Fruit fly (Drosophila melanogaster) whole organism, pupa: ENCODE data around the gene CG10621.
A peak's percentile ranks its signal among the peaks of the same experiment; 100 is the strongest.

ENCODE experiments used
- CG10348 ChIP-seq: fragments of 200-800 bp; sonication (Bioruptor generic); IDR thresholded peaks from 2 replicates; pipeline ENCODE4 v1.3.6; 2022; ENCODE audit warnings: missing biosample characterization, missing genetic modification characterization
- CG12605 ChIP-seq: fragments of 200-800 bp; sonication (Bioruptor generic); IDR thresholded peaks from 2 replicates; pipeline ENCODE4 v1.3.6; 2022; ENCODE audit warnings: missing biosample characterization, missing genetic modification characterization
- CG13204 ChIP-seq: fragments of 200-800 bp; sonication (Bioruptor generic); optimal IDR thresholded peaks from 2 replicates; lab custom pipeline; 2018; ENCODE audit warnings: missing biosample characterization, mild to moderate bottlenecking, missing genetic modification characterization, moderate library complexity
- CG14655 ChIP-seq: fragments of 200-800 bp; sonication (Bioruptor generic); optimal IDR thresholded peaks from 3 replicates; lab custom pipeline; 2017; ENCODE audit warnings: mild to moderate bottlenecking, missing biosample characterization, missing genetic modification reagents, missing genetic modification characterization
- CG15710 ChIP-seq: fragments of 200-800 bp; sonication (Bioruptor generic); optimal IDR thresholded peaks from 2 replicates; lab custom pipeline; 2018; ENCODE audit warnings: missing biosample characterization, mild to moderate bottlenecking, missing genetic modification characterization, moderate library complexity
- CG17806 ChIP-seq: fragments of 200-800 bp; sonication (Bioruptor generic); optimal IDR thresholded peaks from 2 replicates; lab custom pipeline; 2018; ENCODE audit warnings: missing biosample characterization, mild to moderate bottlenecking, missing genetic modification characterization, moderate library complexity
- CG32121 ChIP-seq: fragments of 200-800 bp; sonication (Bioruptor generic); IDR thresholded peaks from 2 replicates; pipeline ENCODE4 v1.3.6; 2022; ENCODE audit warnings: missing biosample characterization, missing genetic modification characterization
- CG34367 ChIP-seq: fragments of 200-800 bp; sonication (Bioruptor generic); optimal IDR thresholded peaks from 2 replicates; lab custom pipeline; 2018; ENCODE audit warnings: missing biosample characterization, mild to moderate bottlenecking, missing genetic modification characterization
- CG4496 ChIP-seq: fragments of 200-800 bp; sonication (Bioruptor generic); IDR thresholded peaks from 3 replicates; pipeline ENCODE4 v1.3.6; 2022; ENCODE audit warnings: missing biosample characterization, missing genetic modification characterization
- CG8159 ChIP-seq: fragments of 200-800 bp; sonication (Bioruptor generic); optimal IDR thresholded peaks from 3 replicates; lab custom pipeline; 2018; ENCODE audit warnings: missing biosample characterization, mild to moderate bottlenecking, missing genetic modification characterization, moderate library complexity
- CG8301 ChIP-seq: fragments of 200-800 bp; sonication (Bioruptor generic); optimal IDR thresholded peaks from 2 replicates; lab custom pipeline; 2018; ENCODE audit warnings: missing biosample characterization, mild to moderate bottlenecking, missing genetic modification characterization
- CG9948 ChIP-seq: fragments of 200-800 bp; sonication (Bioruptor generic); optimal IDR thresholded peaks from 2 replicates; lab custom pipeline; 2018; ENCODE audit warnings: missing biosample characterization, mild to moderate bottlenecking, missing genetic modification characterization, moderate library complexity
- D1 ChIP-seq: fragments of 200-800 bp; sonication (Bioruptor generic); optimal IDR thresholded peaks from 2 replicates; lab custom pipeline; 2018; ENCODE audit warnings: missing biosample characterization, mild to moderate bottlenecking, missing genetic modification characterization, moderate library complexity
- EcR ChIP-seq: fragments of 200-800 bp; sonication (Bioruptor generic); optimal IDR thresholded peaks from 3 replicates; lab custom pipeline; 2019; ENCODE audit warnings: missing biosample characterization, missing genetic modification characterization, mild to moderate bottlenecking, moderate library complexity, missing genetic modification reagents
- Ets98B ChIP-seq: fragments of 200-800 bp; sonication (Bioruptor generic); IDR thresholded peaks from 2 replicates; pipeline ENCODE4 v1.3.6; 2022; ENCODE audit warnings: missing biosample characterization, missing genetic modification characterization
- Pif1A ChIP-seq: fragments of 200-800 bp; sonication (Bioruptor generic); optimal IDR thresholded peaks from 3 replicates; lab custom pipeline; 2016; ENCODE audit warnings: missing biosample characterization, missing genetic modification characterization
- Pif1B ChIP-seq: fragments of 200-800 bp; sonication (Bioruptor generic); optimal IDR thresholded peaks from 3 replicates; lab custom pipeline; 2016; ENCODE audit warnings: missing biosample characterization, missing genetic modification characterization
- Snoo ChIP-seq: fragments of 200-800 bp; sonication (Bioruptor generic); optimal IDR thresholded peaks from 3 replicates; lab custom pipeline; 2017; ENCODE audit warnings: missing biosample characterization, mild to moderate bottlenecking, missing genetic modification characterization, inconsistent platforms
- fd96Ca ChIP-seq: fragments of 200-800 bp; sonication (Bioruptor generic); IDR thresholded peaks from 3 replicates; pipeline ENCODE4 v1.3.6; 2022; ENCODE audit warnings: missing biosample characterization, missing genetic modification characterization
- gl ChIP-seq: fragments of 200-800 bp; sonication (Bioruptor generic); optimal IDR thresholded peaks from 2 replicates; lab custom pipeline; 2018; ENCODE audit warnings: missing biosample characterization, mild to moderate bottlenecking, missing genetic modification characterization
- rn ChIP-seq: fragments of 200-800 bp; sonication (Bioruptor generic); IDR thresholded peaks from 2 replicates; pipeline ENCODE4 v1.3.6; 2022; ENCODE audit warnings: missing biosample characterization, missing genetic modification characterization

Gene CG10621

dm6 chr2L:18967897-18968296, 13.7 kb upstream of the CG10621 start:
- TF ChIP-seq fd96Ca (GFP tag; lab: Robert Waterston, UW) (no peak), CG8159 (tag; lab: Kevin White, UChicago) (no peak), CG17806 (no peak), CG8301 (no peak), D1 (tag; lab: Kevin White, UChicago) (no peak), CG34367 (tag; lab: Kevin White, UChicago) (no peak), CG12605 (no peak), CG13204 (no peak), CG4496 (no peak), CG9948 (no peak), EcR (GFP tag; lab: Kevin White, UChicago) (no peak), CG32121 (GFP tag; lab: Robert Waterston, UW) (no peak), gl (tag; lab: Kevin White, UChicago) (no peak), CG10348 (GFP tag; lab: Robert Waterston, UW) (no peak), CG15710 (tag; lab: Kevin White, UChicago) (no peak), Pif1A (GFP tag; lab: Kevin White, UChicago) (no peak)

dm6 chr2L:18966844-18967243, 12.6 kb upstream of the CG10621 start:
- TF ChIP-seq Pif1A (GFP tag; lab: Kevin White, UChicago) (no peak), CG34367 (tag; lab: Kevin White, UChicago) (no peak), Snoo (tag; lab: Kevin White, UChicago) (no peak), CG17806 (peak; percentile 0), Pif1B (GFP tag; lab: Kevin White, UChicago) (no peak), CG15710 (tag; lab: Kevin White, UChicago) (no peak), rn (GFP tag; lab: Robert Waterston, UW) (no peak), CG32121 (GFP tag; lab: Robert Waterston, UW) (peak; percentile 56; the same call in 1 of the 2 replicates), CG8301 (no peak), CG12605 (no peak), CG9948 (no peak), CG13204 (no peak), fd96Ca (GFP tag; lab: Robert Waterston, UW) (0 out of 3 replicates have a peak, but pooled peaks have one; percentile 14), gl (tag; lab: Kevin White, UChicago) (no peak), CG4496 (peak; percentile 58; the same call in 1 of the 3 replicates), EcR (GFP tag; lab: Kevin White, UChicago) (no peak), CG10348 (GFP tag; lab: Robert Waterston, UW) (no peak), D1 (tag; lab: Kevin White, UChicago) (no peak), CG8159 (tag; lab: Kevin White, UChicago) (no peak), Ets98B (GFP tag; lab: Robert Waterston, UW) (peak; percentile 49), CG14655 (GFP tag; lab: Kevin White, UChicago) (no peak)
- TF ChIP-seq, all 21 proteins: peak for 5

- TF ChIP-seq CG17806 (peak; percentile 62), CG14655 (GFP tag; lab: Kevin White, UChicago) (peak; percentile 53), Ets98B (GFP tag; lab: Robert Waterston, UW) (peak; percentile 79), rn (GFP tag; lab: Robert Waterston, UW) (no peak), CG32121 (GFP tag; lab: Robert Waterston, UW) (peak; percentile 84), Snoo (tag; lab: Kevin White, UChicago) (no peak), EcR (GFP tag; lab: Kevin White, UChicago) (no peak), CG8159 (tag; lab: Kevin White, UChicago) (peak; percentile 56), D1 (tag; lab: Kevin White, UChicago) (no peak), CG13204 (no peak), Pif1A (GFP tag; lab: Kevin White, UChicago) (no peak), CG4496 (peak; percentile 88), CG15710 (tag; lab: Kevin White, UChicago) (peak; percentile 38), CG8301 (peak; percentile 37), CG34367 (tag; lab: Kevin White, UChicago) (no peak), Pif1B (GFP tag; lab: Kevin White, UChicago) (no peak), fd96Ca (GFP tag; lab: Robert Waterston, UW) (peak; percentile 57; the same call in 2 of the 3 replicates), CG9948 (peak; percentile 47), CG12605 (peak; percentile 85), CG10348 (GFP tag; lab: Robert Waterston, UW) (no peak), gl (tag; lab: Kevin White, UChicago) (no peak)
Measured at dm6 chr2L:18966214-18966556, 12.0 kb upstream of the CG10621 start.

dm6 chr2L:18965367-18966213, 11.4 kb upstream of the CG10621 start:
- TF ChIP-seq CG10348 (GFP tag; lab: Robert Waterston, UW) = no peak
- TF ChIP-seq CG8301 = no peak
- peak; percentile 4 for TF ChIP-seq CG9948
- TF ChIP-seq Pif1A (GFP tag; lab: Kevin White, UChicago) = no peak
- TF ChIP-seq CG13204 = no peak
- no peak for TF ChIP-seq CG32121 (GFP tag; lab: Robert Waterston, UW)
- TF ChIP-seq Ets98B (GFP tag; lab: Robert Waterston, UW) = no peak

- TF ChIP-seq CG8301 (peak; percentile 79), Pif1B (GFP tag; lab: Kevin White, UChicago) (peak; percentile 85), CG4496 (peak; percentile 90), CG8159 (tag; lab: Kevin White, UChicago) (peak; percentile 91), D1 (tag; lab: Kevin White, UChicago) (peak; percentile 59), fd96Ca (GFP tag; lab: Robert Waterston, UW) (no peak; the same call in 1 of the 3 replicates), CG17806 (peak; percentile 87), CG9948 (peak; percentile 77), Pif1A (GFP tag; lab: Kevin White, UChicago) (peak; percentile 82), CG12605 (peak; percentile 76), gl (tag; lab: Kevin White, UChicago) (peak; percentile 73), Snoo (tag; lab: Kevin White, UChicago) (peak; percentile 88), Ets98B (GFP tag; lab: Robert Waterston, UW) (peak; percentile 85), CG10348 (GFP tag; lab: Robert Waterston, UW) (no peak), CG15710 (tag; lab: Kevin White, UChicago) (peak; percentile 89), CG14655 (GFP tag; lab: Kevin White, UChicago) (peak; percentile 85), CG34367 (tag; lab: Kevin White, UChicago) (peak; percentile 78), CG13204 (no peak), EcR (GFP tag; lab: Kevin White, UChicago) (peak; percentile 90), rn (GFP tag; lab: Robert Waterston, UW) (peak; percentile 69; the same call in 1 of the 2 replicates), CG32121 (GFP tag; lab: Robert Waterston, UW) (peak; percentile 86)
Measured at dm6 chr2L:18957142-18957674, 3.0 kb upstream of the CG10621 start, which contains the start of gene Bhmt. TSS of gene Bhmt (minus strand) at chr2L:18957311.
